Worm (Caenorhabditis elegans) whole organism, L2 larva: ENCODE results near the gene K01B6.4.

Experiments
- R02D3.7 ChIP-seq: fragments of 150-350 bp; optimal IDR thresholded peaks from 2 replicates; lab custom pipeline; 2014; ENCODE audit warnings: missing biosample characterization, missing genetic modification characterization
- Y55F3AM.14 ChIP-seq: fragments of 200-800 bp; sonication (Bioruptor generic); optimal IDR thresholded peaks from 2 replicates; lab custom pipeline; 2018; ENCODE audit warnings: mild to moderate bottlenecking, missing genetic modification characterization, missing compliant biosample characterization
- egl-27 ChIP-seq: sonication (generic microtip); optimal IDR thresholded peaks from 3 replicates; lab custom pipeline; 2017; ENCODE audit warnings: missing biosample characterization, missing genetic modification reagents, missing genetic modification characterization
- lin-11 ChIP-seq: fragments of 150-350 bp; sonication (generic microtip); optimal IDR thresholded peaks from 2 replicates; lab custom pipeline; 2014; ENCODE audit warnings: missing biosample characterization, missing genetic modification characterization, inconsistent platforms, mixed read lengths
- lin-39 ChIP-seq: fragments of 150-350 bp; optimal IDR thresholded peaks from 2 replicates; lab custom pipeline; 2014; ENCODE audit warnings: missing biosample characterization, missing genetic modification reagents, missing genetic modification characterization
- peb-1 ChIP-seq: fragments of 150-350 bp; optimal IDR thresholded peaks from 2 replicates; lab custom pipeline; 2014; ENCODE audit warnings: missing biosample characterization, missing genetic modification characterization
- sem-4 ChIP-seq: fragments of 150-350 bp; optimal IDR thresholded peaks from 2 replicates; lab custom pipeline; 2014; ENCODE audit warnings: missing biosample characterization, missing genetic modification reagents, missing genetic modification characterization
- unc-55 ChIP-seq: fragments of 150-350 bp; sonication (generic microtip); optimal IDR thresholded peaks from 3 replicates; lab custom pipeline; 2014; ENCODE audit warnings: missing biosample characterization, missing genetic modification reagents, missing genetic modification characterization

Gene K01B6.4

ce11 chrIII:9247221-9247620 is 50.0 kb downstream of the K01B6.4 start, which contains the start of gene T02C1.1:
T02C1.1 (plus strand) TSS chrIII:9247525.
- TF ChIP-seq peb-1 (tag; lab: Kevin White, UChicago): no peak
- TF ChIP-seq unc-55: no peak
- no peak for TF ChIP-seq egl-27 (tag; lab: Kevin White, UChicago)
- TF ChIP-seq sem-4 (tag; lab: Kevin White, UChicago): no peak
- no peak for TF ChIP-seq lin-11 (tag; lab: Kevin White, UChicago)
- TF ChIP-seq Y55F3AM.14 (GFP tag; lab: Kevin White, UChicago): no peak
- no peak for TF ChIP-seq lin-39 (tag; lab: Kevin White, UChicago)
- no peak for TF ChIP-seq R02D3.7 (tag; lab: Kevin White, UChicago)
